Worm (Caenorhabditis elegans) whole organism, L4/young adult: ENCODE measurements around the gene C10A4.10.
"Not testable (repeated sequence)": the region's sequence is repeated elsewhere in the genome, so short reads cannot be mapped to it uniquely, and the experiment has no call there.

Experiments used
- dao-5 ChIP-seq: sonication (generic microtip); optimal IDR thresholded peaks from 2 replicates; lab custom pipeline; 2016; ENCODE audit warnings: missing genotype, missing genetic modification characterization, moderate library complexity, missing compliant biosample characterization
- him-1 ChIP-seq: sonication (generic microtip); optimal IDR thresholded peaks from 2 replicates; lab custom pipeline; 2016; ENCODE audit warnings: missing genotype, missing genetic modification reagents, missing genetic modification characterization, missing compliant biosample characterization

- TF ChIP-seq dao-5, him-1 (tag; lab: Kevin White, UChicago): not testable (repeated sequence)
Observed at ce11 chrX:7365267-7365666, 33.4 kb upstream of the C10A4.10 start, which contains the start of gene C56G3.2.
